Worm (Caenorhabditis elegans): ENCODE data around the gene Y69H2.7.
A peak's percentile ranks its signal among the peaks of the same experiment; 100 is the strongest.

Y69H2.7 gene

ce11 chrV:18723604-18724003 is 33.8 kb downstream of the Y69H2.7 start:
- no peak for TF ChIP-seq him-1 (tag; optimal IDR thresholded peaks at IDR 0.05)
- peak; percentile 58 for TF ChIP-seq W03F9.2 (tag; optimal IDR thresholded peaks at IDR 0.05)

- no peak for TF ChIP-seq dao-5 (tag; optimal IDR thresholded peaks at IDR 0.05)
- TF ChIP-seq W03F9.2 (tag; optimal IDR thresholded peaks at IDR 0.05) = no peak
- TF ChIP-seq him-1 (tag; optimal IDR thresholded peaks at IDR 0.05) = no peak
Measured at ce11 chrV:18724076-18724475, 34.3 kb downstream of the Y69H2.7 start.

DNA sequence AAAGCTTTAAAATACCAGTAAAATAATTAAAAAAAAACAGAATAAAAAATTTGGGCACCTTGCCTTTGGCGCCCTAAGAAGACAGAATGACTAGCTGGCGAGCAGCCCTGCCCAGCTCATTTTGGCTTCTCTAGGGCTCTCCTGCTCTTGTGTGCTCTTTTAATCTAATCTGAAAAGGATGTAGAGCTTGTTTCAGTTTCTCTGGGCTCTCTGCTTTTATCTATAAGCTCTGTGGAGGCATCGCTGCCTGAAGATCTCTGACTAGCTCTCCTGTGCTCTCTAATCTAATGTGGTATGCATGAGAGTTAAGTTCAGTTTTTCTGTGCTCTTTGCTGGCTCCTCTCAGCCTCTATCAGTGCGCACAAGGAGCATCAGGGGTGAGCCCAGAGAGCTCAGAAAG is 36.1 kb downstream of the Y69H2.7 start:
- TF ChIP-seq him-1 (tag; optimal IDR thresholded peaks at IDR 0.05) (no peak), dao-5 (tag; optimal IDR thresholded peaks at IDR 0.05) (no peak), W03F9.2 (tag; optimal IDR thresholded peaks at IDR 0.05) (no peak)

DNA sequence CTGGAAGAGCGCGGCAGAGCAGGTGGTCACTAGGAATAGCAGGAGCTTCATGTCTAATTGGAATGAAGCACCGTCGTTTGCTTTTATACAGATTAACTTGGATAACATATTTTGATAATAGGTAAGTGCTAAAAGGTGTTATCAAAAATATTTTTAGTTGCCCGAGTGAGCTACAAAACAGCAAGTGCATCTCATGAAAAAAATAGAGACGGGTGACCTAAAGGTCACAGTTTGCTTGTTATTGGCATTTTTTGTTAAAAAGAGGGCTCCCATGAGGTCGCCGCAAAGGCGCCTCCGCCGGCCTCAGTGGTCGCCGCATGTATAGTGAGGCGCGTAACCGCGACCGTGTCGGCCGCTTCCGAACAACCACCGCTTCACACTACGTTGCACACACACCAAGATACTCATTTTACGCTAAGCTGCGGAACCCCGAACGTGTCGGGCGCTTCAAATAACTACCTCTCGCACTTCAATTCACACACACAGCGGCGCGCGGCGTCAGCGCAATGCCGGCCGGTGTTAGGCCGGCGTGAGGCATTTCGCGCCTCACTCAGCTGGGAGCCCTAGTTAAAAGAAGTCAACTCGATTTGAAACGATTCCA is 39.6 kb downstream of the Y69H2.7 start, which contains the start of gene asp-19:
asp-19 (minus strand) TSS at position 51 of the 601 bp plus-strand sequence.
- TF ChIP-seq dao-5 (tag; optimal IDR thresholded peaks at IDR 0.05) (no peak), W03F9.2 (tag; optimal IDR thresholded peaks at IDR 0.05) (no peak), him-1 (tag; optimal IDR thresholded peaks at IDR 0.05) (no peak)

DNA sequence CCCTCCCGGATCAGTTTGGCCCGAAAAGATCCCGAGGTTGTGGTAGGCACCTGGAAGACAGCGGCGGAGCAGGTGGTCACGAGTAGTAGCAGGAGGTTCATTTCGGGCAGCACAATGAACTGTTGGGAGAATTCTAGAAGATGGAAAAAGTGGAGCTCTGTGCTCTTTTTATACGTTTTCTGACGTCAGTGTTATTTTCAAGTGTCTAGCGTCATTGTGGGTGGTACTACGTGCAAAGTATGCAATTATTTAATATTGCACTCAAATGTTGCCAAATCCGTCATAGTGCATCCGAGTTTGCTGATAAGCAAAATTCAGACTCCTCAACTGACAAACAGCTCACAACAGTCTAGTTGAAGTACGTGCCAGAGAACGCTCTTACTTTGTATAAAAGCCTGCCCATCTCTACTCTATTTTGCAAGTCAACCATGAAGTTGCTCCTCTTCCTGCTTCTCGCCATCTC is 41.8 kb downstream of the Y69H2.7 start, which contains the start of the genes asp-18 and scl-19:
asp-18 (minus strand) TSS at position 101 of the 463 bp plus-strand sequence.
scl-19 (plus strand) TSS at position 413 of the 463 bp plus-strand sequence.
- TF ChIP-seq W03F9.2 (tag; optimal IDR thresholded peaks at IDR 0.05) = no peak
- TF ChIP-seq him-1 (tag; optimal IDR thresholded peaks at IDR 0.05) = no peak
- TF ChIP-seq dao-5 (tag; optimal IDR thresholded peaks at IDR 0.05) = no peak

DNA sequence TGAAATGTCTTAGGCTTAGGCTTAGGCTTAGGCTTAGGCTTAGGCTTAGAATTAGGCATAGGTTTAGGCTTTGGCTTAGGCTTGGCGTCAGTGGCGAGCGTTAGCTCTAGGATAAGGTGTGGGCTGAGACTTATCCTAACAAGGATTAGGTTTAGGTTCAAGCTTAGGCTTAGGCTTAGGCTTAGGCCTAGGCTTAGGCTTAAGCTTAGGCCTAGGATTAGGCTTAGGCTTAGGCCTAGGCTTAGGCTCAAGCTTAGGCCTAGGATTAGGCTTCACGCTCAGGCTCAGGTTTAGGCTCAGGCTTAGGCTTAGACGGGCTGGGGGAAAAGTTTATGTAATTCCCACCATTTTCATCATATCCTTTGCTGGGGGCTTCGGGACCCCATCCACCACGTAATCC is 44.2 kb downstream of the Y69H2.7 start:
- TF ChIP-seq W03F9.2 (tag; optimal IDR thresholded peaks at IDR 0.05) = no peak
- no peak for TF ChIP-seq him-1 (tag; optimal IDR thresholded peaks at IDR 0.05)
- TF ChIP-seq dao-5 (tag; optimal IDR thresholded peaks at IDR 0.05) = no peak

DNA sequence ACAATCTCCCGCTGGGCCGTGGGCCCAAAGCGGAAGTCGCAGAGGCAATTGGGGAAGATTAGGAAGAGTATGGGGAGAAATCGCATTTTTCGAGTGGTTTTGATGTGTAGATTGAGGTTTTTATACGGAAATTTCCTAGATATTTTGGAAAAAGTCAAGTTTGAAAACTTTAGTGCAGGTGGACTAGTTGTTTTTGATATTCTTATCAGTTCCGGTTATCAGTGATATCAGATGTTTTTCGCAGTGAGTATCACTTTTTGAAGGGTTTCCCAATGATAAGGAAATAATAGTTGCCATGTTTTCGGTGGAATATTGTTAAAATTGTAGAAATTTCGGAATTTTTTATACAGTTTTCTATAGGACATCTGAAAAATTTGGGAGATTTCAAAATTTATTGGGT is 44.6 kb downstream of the Y69H2.7 start, which contains the start of gene scl-20:
scl-20 (minus strand) TSS at position 101 of the 400 bp plus-strand sequence.
- TF ChIP-seq him-1 (tag; optimal IDR thresholded peaks at IDR 0.05) (no peak), W03F9.2 (tag; optimal IDR thresholded peaks at IDR 0.05) (no peak), dao-5 (tag; optimal IDR thresholded peaks at IDR 0.05) (no peak)

DNA sequence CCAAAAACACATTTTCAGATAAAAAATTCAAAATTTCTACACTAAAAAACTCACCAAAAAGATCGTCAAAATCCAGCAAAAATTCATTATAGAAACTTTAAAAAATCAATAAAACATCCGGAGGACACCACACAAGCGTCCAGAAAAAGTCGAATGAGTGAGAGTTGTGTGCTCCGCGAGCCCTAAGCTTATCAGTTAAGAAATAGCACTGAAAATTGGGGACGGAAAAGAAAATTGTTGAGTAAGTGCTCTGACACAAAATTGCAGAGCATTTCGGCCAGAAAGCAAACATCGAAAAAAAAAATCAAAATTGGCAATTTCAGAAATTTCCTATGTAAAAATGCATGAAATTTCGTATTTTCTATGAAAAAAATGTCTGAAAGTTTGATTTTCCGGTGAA is 47.9 kb downstream of the Y69H2.7 start:
- TF ChIP-seq him-1 (tag; optimal IDR thresholded peaks at IDR 0.05) (no peak), W03F9.2 (tag; optimal IDR thresholded peaks at IDR 0.05) (no peak), dao-5 (tag; optimal IDR thresholded peaks at IDR 0.05) (no peak)

DNA sequence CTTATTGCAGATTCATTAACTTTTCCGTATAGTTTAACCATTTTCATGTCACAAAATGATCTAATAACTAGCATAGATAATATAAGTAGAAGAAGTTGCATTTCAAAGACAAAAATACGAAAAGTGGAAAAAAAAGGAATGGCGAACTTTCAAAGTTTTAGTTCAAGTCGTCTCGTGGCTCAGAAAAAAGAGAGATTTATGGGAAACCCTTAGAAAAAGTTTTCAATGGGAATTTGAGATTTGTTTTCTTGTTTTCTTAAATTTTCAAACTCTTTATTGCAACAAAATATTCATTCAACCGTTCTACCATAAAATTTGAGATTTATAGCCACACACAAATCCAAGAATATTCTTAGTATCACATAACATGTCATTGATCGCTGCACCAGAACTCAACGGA is 52.3 kb downstream of the Y69H2.7 start, which contains the start of gene clec-250:
clec-250 (minus strand) TSS at position 101 of the 400 bp plus-strand sequence.
- TF ChIP-seq him-1 (tag; optimal IDR thresholded peaks at IDR 0.05) (no peak), W03F9.2 (tag; optimal IDR thresholded peaks at IDR 0.05) (no peak), dao-5 (tag; optimal IDR thresholded peaks at IDR 0.05) (no peak)

Data from whole organism, L4/young adult.